Worm (Caenorhabditis elegans): Measurements from ENCODE around the gene F01G10.6.

The F01G10.6 gene

DNA sequence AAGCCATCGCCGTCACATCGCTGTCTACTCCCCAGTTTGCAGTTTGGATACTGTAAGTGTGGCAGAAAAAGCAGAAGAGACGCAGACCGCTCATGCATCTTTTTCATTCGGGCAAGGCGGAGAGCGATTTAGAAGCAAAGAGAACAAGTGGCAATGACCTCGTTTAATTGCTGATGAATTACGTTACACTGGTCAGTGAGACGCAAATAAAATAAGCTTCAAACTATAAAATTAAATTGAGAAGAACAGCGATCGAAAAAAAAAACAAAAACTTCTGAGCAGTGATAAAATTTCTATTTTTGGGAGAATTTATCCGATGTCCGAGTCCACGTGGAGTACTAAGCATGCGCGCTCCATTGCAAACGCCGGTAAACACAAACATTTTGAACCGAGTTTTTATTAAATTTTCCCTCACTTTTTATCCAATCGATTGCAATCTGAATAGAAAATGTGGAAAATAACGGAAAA is 5.3 kb downstream of the F01G10.6 start, which contains the start of gene C24F3.2 (continued):
- TF ChIP-seq pqm-1 (tag; optimal IDR thresholded peaks at IDR 0.05), result no peak
- no peak for TF ChIP-seq F49E8.2 (tag; optimal IDR thresholded peaks at IDR 0.05; ENCODE audit: borderline replicate concordance)
- TF ChIP-seq saeg-2 (GFP tag; IDR thresholded peaks at IDR 0.05), result no peak
- peak; percentile 81 for TF ChIP-seq hlh-11 (tag; optimal IDR thresholded peaks at IDR 0.05)
- no peak for TF ChIP-seq lin-38 (GFP tag; IDR thresholded peaks at IDR 0.05)
- TF ChIP-seq ztf-11 (tag; optimal IDR thresholded peaks at IDR 0.05), result no peak
- TF ChIP-seq nhr-11 (tag; optimal IDR thresholded peaks at IDR 0.05), result peak; percentile 36
- TF ChIP-seq aly-2 (tag; optimal IDR thresholded peaks at IDR 0.05), result no peak
- TF ChIP-seq egl-27 (tag; optimal IDR thresholded peaks at IDR 0.05), result no peak
- TF ChIP-seq mdt-29 (GFP tag; IDR thresholded peaks at IDR 0.05), result no peak
- TF ChIP-seq dpl-1 (GFP tag; optimal IDR thresholded peaks at IDR 0.05), result peak; percentile 75
- TF ChIP-seq pha-4 (GFP tag; IDR thresholded peaks at IDR 0.05), result no peak
- TF ChIP-seq pha-4 (tag; optimal IDR thresholded peaks at IDR 0.05), result no peak
- TF ChIP-seq dmd-6 (GFP tag; IDR thresholded peaks at IDR 0.05), result peak; percentile 48; the same call in 1 of the 2 replicates
- 0 out of 2 replicates have a peak, but pooled peaks have one; percentile 20 for TF ChIP-seq php-3 (GFP tag; IDR thresholded peaks at IDR 0.05)
- no peak for TF ChIP-seq D1046.2 (GFP tag; IDR thresholded peaks at IDR 0.05)
- no peak for TF ChIP-seq Y75B8A.6 (GFP tag; IDR thresholded peaks at IDR 0.05)
- peak in 1 of 2 experiments; percentile 7 for TF ChIP-seq daf-16 (GFP tag; optimal IDR thresholded peaks at IDR 0.05)
- peak; percentile 45 for TF ChIP-seq daf-16 (tag; optimal IDR thresholded peaks at IDR 0.05)
- no peak for TF ChIP-seq T26A8.4 (GFP tag; IDR thresholded peaks at IDR 0.05)
- TF ChIP-seq nhr-10 (tag; optimal IDR thresholded peaks at IDR 0.05), result no peak
- TF ChIP-seq hif-1 (tag; optimal IDR thresholded peaks at IDR 0.05), result no peak
- no peak for TF ChIP-seq fos-1 (tag; optimal IDR thresholded peaks at IDR 0.05)
- TF ChIP-seq ceh-20 (GFP tag; IDR thresholded peaks at IDR 0.05), result no peak
- TF ChIP-seq nhr-102 (tag; optimal IDR thresholded peaks at IDR 0.05), result no peak
- no peak for TF ChIP-seq zag-1 (tag; optimal IDR thresholded peaks at IDR 0.05)

DNA sequence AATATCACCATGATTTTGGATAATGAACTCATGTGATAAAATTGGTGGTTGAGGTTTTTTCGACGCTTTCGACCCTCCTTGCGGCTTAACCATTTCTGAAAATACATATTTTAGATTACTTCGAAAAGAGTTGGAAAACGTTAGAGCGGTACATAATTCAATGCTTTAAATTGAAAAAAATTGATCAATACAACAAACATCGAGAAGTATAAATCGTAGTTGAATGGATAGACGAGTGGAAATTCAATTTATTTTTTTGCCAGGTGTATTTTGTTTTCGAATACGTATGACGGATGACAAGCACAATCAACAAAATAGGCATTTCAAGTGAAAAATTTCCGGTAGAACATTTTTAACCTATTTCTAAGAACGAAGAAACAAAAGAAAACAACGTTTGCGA is 6.2 kb downstream of the F01G10.6 start, which contains the start of gene tram-1:
TSS of gene tram-1 (minus strand) at position 101 of the 400 bp plus-strand sequence.
- TF ChIP-seq fkh-10 (GFP tag; optimal IDR thresholded peaks at IDR 0.05) (no peak), aha-1 (tag) (no peak)

ce11 chrIV:10219208-10219607 is 8.2 kb downstream of the F01G10.6 start, which contains the start of gene qns-1:
Gene qns-1, minus strand, starts transcription at chrIV:10219308.
- TF ChIP-seq lim-7 (GFP tag; IDR thresholded peaks at IDR 0.05) (no peak), vab-7 (GFP tag; IDR thresholded peaks at IDR 0.05) (no peak), hmg-1.1 (GFP tag; IDR thresholded peaks at IDR 0.05) (no peak), egl-27 (tag; optimal IDR thresholded peaks at IDR 0.05) (no peak), cey-2 (tag; optimal IDR thresholded peaks at IDR 0.05; ENCODE audit: borderline replicate concordance, insufficient read depth) (no peak), unc-130 (GFP tag; optimal IDR thresholded peaks at IDR 0.05) (no peak), zfp-3 (GFP tag; conservative IDR thresholded peaks at IDR 0.05) (no peak), daf-19 (GFP tag; conservative IDR thresholded peaks at IDR 0.05) (no peak), zfp-2 (tag; optimal IDR thresholded peaks at IDR 0.05) (no peak), D1046.2 (GFP tag; IDR thresholded peaks at IDR 0.05) (no peak), F10B5.3 (tag; optimal IDR thresholded peaks at IDR 0.05) (no peak), nhr-6 (tag; optimal IDR thresholded peaks at IDR 0.05) (no peak), R02D3.7 (tag; optimal IDR thresholded peaks at IDR 0.05) (no peak), zip-11 (GFP tag; IDR thresholded peaks at IDR 0.05) (no peak), daf-16 (GFP tag; optimal IDR thresholded peaks at IDR 0.05) (no peak), daf-16 (tag; optimal IDR thresholded peaks at IDR 0.05) (no peak), lin-29 (GFP tag; IDR thresholded peaks at IDR 0.05) (no peak), lin-15B (tag; optimal IDR thresholded peaks at IDR 0.05) (no peak), Y48G9A.11 (GFP tag; IDR thresholded peaks at IDR 0.05) (no peak), madf-5 (GFP tag; IDR thresholded peaks at IDR 0.05) (no peak)

Measured in whole organism, L4 larva.